Worm (Caenorhabditis elegans): Measurements from ENCODE around the gene srg-42.

DNA sequence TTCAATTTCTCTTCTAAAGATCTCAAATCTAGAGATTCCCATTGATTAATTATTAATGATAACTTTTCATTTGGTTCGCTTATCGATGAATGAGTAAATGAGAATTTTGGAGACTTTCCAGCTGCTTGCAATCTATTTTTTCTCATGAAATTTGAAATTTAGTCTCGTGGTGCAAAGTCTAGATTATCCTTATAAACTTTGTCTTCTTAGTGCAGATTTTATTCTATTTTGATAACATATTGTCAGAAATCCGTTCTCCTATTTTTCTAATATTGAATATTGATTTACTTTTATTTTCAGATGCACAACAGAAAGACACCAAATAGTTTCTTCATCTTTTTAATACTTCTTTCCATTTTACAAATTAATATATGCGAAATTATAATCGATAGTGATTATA lies 33.1 kb upstream of the srg-42 start, which contains the start of gene lgc-49:
- TF ChIP-seq atf-7 (tag; optimal IDR thresholded peaks at IDR 0.05) (no peak), aptf-3 (GFP tag; IDR thresholded peaks at IDR 0.05) (no peak), F22D6.2 (tag; optimal IDR thresholded peaks at IDR 0.05) (no peak), nfya-1 (tag; optimal IDR thresholded peaks at IDR 0.05; ENCODE audit: borderline replicate concordance, insufficient read depth) (no peak), hlh-12 (tag; optimal IDR thresholded peaks at IDR 0.05) (no peak), pha-4 (tag; optimal IDR thresholded peaks at IDR 0.05) (no peak), gei-17 (GFP tag; optimal IDR thresholded peaks at IDR 0.05) (no peak), attf-6 (GFP tag; IDR thresholded peaks at IDR 0.05) (no peak), Y79H2A.3 (GFP tag; conservative IDR thresholded peaks at IDR 0.05) (no peak), ama-1 (optimal IDR thresholded peaks at IDR 0.05) (no peak), ama-1 (GFP tag; optimal IDR thresholded peaks at IDR 0.05) (no peak), snpc-4 (GFP tag; optimal IDR thresholded peaks at IDR 0.05) (no peak), snpc-4 (tag; optimal IDR thresholded peaks at IDR 0.05) (no peak)

Measured in whole organism, young adult.